Worm (Caenorhabditis elegans) whole organism, L4/young adult: ENCODE measurements around the gene str-153.

Experiments
- W03F9.2 ChIP-seq: fragments of 150-350 bp; optimal IDR thresholded peaks from 2 replicates; lab custom pipeline; 2014; ENCODE audit warnings: missing biosample characterization, missing genetic modification characterization
- him-1 ChIP-seq: sonication (generic microtip); optimal IDR thresholded peaks from 2 replicates; lab custom pipeline; 2016; ENCODE audit warnings: missing genotype, missing genetic modification reagents, missing genetic modification characterization, missing compliant biosample characterization

ce11 chrIV:4983746-4984145, 49.5 kb downstream of the str-153 start, which contains the start of gene clec-176:
- TF ChIP-seq W03F9.2 (tag; lab: Kevin White, UChicago) = no peak
- TF ChIP-seq him-1 = no peak
